Worm (Caenorhabditis elegans) whole organism, L3 larva: ENCODE data around the gene prkl-1.

Experiments used
- ama-1 ChIP-seq: fragments of 150-350 bp; optimal IDR thresholded peaks from 2 replicates; lab custom pipeline; 2018
- ceh-28 ChIP-seq: fragments of 150-350 bp; optimal IDR thresholded peaks from 2 replicates; lab custom pipeline; 2014; ENCODE audit warnings: missing biosample characterization, missing genetic modification reagents, missing genetic modification characterization
- ceh-9 ChIP-seq: sonication (generic microtip); optimal IDR thresholded peaks from 2 replicates; lab custom pipeline; 2018; ENCODE audit warnings: missing biosample characterization, missing genetic modification characterization
- elt-1 ChIP-seq: fragments of 150-350 bp; optimal IDR thresholded peaks from 2 replicates; lab custom pipeline; 2014; ENCODE audit warnings: missing biosample characterization, missing genetic modification characterization
- elt-3 ChIP-seq, 3 experiments: fragments of 150-350 bp in 1 of 3; sonication (generic microtip) in 2 of 3; optimal IDR thresholded peaks; 2 replicates in 2 of 3; 4 replicates in 1 of 3; lab custom pipeline; 2014 to 2017; ENCODE audit warnings: missing biosample characterization in 3 of 3, missing genetic modification characterization in 3 of 3
- fos-1 ChIP-seq: fragments of 150-350 bp; optimal IDR thresholded peaks from 2 replicates; lab custom pipeline; 2014; ENCODE audit warnings: missing biosample characterization, missing genetic modification characterization
- jun-1 ChIP-seq: fragments of 150-350 bp; optimal IDR thresholded peaks from 2 replicates; lab custom pipeline; 2014; ENCODE audit warnings: missing biosample characterization, missing genetic modification reagents, missing genetic modification characterization
- lin-39 ChIP-seq: fragments of 150-350 bp; optimal IDR thresholded peaks from 2 replicates; lab custom pipeline; 2018; ENCODE audit warnings: missing biosample characterization, missing genetic modification reagents, missing genetic modification characterization
- nhr-23 ChIP-seq: fragments of 150-350 bp; optimal IDR thresholded peaks from 2 replicates; lab custom pipeline; 2014; ENCODE audit warnings: missing biosample characterization, missing genetic modification reagents, missing genetic modification characterization
- nhr-237 ChIP-seq: fragments of 150-350 bp; optimal IDR thresholded peaks from 2 replicates; lab custom pipeline; 2014; ENCODE audit warnings: missing biosample characterization, missing genetic modification characterization
- nhr-77 ChIP-seq: fragments of 150-350 bp; optimal IDR thresholded peaks from 2 replicates; lab custom pipeline; 2014; ENCODE audit warnings: missing biosample characterization, missing genetic modification characterization
- pqm-1 ChIP-seq: fragments of 150-350 bp; optimal IDR thresholded peaks from 2 replicates; lab custom pipeline; 2017; ENCODE audit warnings: missing biosample characterization, missing genetic modification characterization, inconsistent platforms
- unc-62 ChIP-seq: fragments of 150-350 bp; sonication (generic microtip); optimal IDR thresholded peaks from 4 replicates; lab custom pipeline; 2014; ENCODE audit warnings: missing biosample characterization, missing genetic modification reagents, missing genetic modification characterization
- ztf-4 ChIP-seq: fragments of 150-350 bp; optimal IDR thresholded peaks from 2 replicates; lab custom pipeline; 2014; ENCODE audit warnings: missing biosample characterization, missing genetic modification characterization

DNA sequence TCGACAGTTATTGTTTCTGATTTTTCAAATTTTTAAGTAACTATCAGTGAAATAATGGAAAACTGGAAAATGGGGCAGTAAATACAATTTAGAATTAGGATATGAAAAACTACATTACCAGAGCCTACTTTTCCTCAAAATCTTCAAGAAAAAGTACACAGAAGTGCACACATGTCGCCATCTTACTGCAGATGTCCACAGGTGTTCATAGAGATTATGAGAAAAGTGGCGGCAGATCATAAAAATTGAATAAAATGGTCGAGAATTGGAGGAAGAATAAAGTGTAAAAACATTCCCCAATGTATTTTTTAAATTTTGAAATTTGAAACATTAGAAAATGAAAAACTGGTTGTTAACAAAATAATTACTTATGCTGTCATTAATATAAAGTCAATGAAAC is 11.2 kb upstream of the prkl-1 start:
- TF ChIP-seq unc-62 (GFP tag; lab: Kevin White, UChicago): no peak
- no peak for TF ChIP-seq elt-1 (tag; lab: Kevin White, UChicago)
- no peak for TF ChIP-seq elt-3 (tag; optimal IDR thresholded peaks at IDR 0.05; lab: Kevin White, UChicago)
- no peak for TF ChIP-seq ceh-9 (tag; lab: Kevin White, UChicago)
- TF ChIP-seq lin-39: no peak
- TF ChIP-seq nhr-77 (tag; lab: Kevin White, UChicago): no peak
- no peak for TF ChIP-seq pqm-1 (tag; lab: Kevin White, UChicago)
- TF ChIP-seq fos-1 (tag; lab: Kevin White, UChicago): no peak
- no peak for TF ChIP-seq ama-1 (lab: Kevin White, UChicago)
- no peak for TF ChIP-seq nhr-237 (tag; lab: Kevin White, UChicago)
- no peak for TF ChIP-seq nhr-23 (tag; lab: Kevin White, UChicago)
- no peak for TF ChIP-seq ztf-4 (tag; lab: Kevin White, UChicago)
- TF ChIP-seq ceh-28 (tag; lab: Kevin White, UChicago): no peak
- no peak for TF ChIP-seq jun-1 (tag; lab: Kevin White, UChicago)
